Worm (Caenorhabditis elegans): Measurements from ENCODE around the gene C02F4.4.

C02F4.4 gene

ce11 chrIV:10467347-10467746 is 47.7 kb downstream of the C02F4.4 start:
- TF ChIP-seq nhr-237 (tag; optimal IDR thresholded peaks at IDR 0.05) (no peak), drap-1 (GFP tag; optimal IDR thresholded peaks at IDR 0.05) (no peak), nhr-28 (tag; optimal IDR thresholded peaks at IDR 0.05) (no peak)

- TF ChIP-seq unc-62 (GFP tag; optimal IDR thresholded peaks at IDR 0.05) (no peak), ces-1 (GFP tag; optimal IDR thresholded peaks at IDR 0.05) (no peak)
Observed at ce11 chrIV:10466398-10466797, 48.6 kb downstream of the C02F4.4 start.

- TF ChIP-seq bed-3 (GFP tag; optimal IDR thresholded peaks at IDR 0.05) (no peak), ceh-39 (tag; optimal IDR thresholded peaks at IDR 0.05) (no peak), cnd-1 (tag; optimal IDR thresholded peaks at IDR 0.05) (no peak), unc-62 (GFP tag; optimal IDR thresholded peaks at IDR 0.05) (no peak), ceh-43 (GFP tag; optimal IDR thresholded peaks at IDR 0.05) (no peak), nhr-237 (tag; optimal IDR thresholded peaks at IDR 0.05) (no peak), mab-5 (tag; optimal IDR thresholded peaks at IDR 0.05) (no peak), nhr-28 (tag; optimal IDR thresholded peaks at IDR 0.05) (no peak), flh-1 (GFP tag; optimal IDR thresholded peaks at IDR 0.05) (no peak), blmp-1 (tag; optimal IDR thresholded peaks at IDR 0.05) (no peak), sem-2 (GFP tag; optimal IDR thresholded peaks at IDR 0.05) (no peak), ces-1 (GFP tag; optimal IDR thresholded peaks at IDR 0.05) (no peak), pha-4 (tag; optimal IDR thresholded peaks at IDR 0.05) (no peak), ceh-83 (GFP tag; optimal IDR thresholded peaks at IDR 0.05) (no peak), drap-1 (GFP tag; optimal IDR thresholded peaks at IDR 0.05) (no peak), lin-13 (tag; optimal IDR thresholded peaks at IDR 0.05) (no peak)
Observed at ce11 chrIV:10465764-10466163, 49.3 kb downstream of the C02F4.4 start.

ce11 chrIV:10463987-10464638 is 50.9 kb downstream of the C02F4.4 start, which contains the start of gene ugt-43:
TSS of gene ugt-43 (plus strand) at chrIV:10464588.
- no peak for TF ChIP-seq ceh-43 (GFP tag; optimal IDR thresholded peaks at IDR 0.05)
- no peak for TF ChIP-seq ham-2 (GFP tag; optimal IDR thresholded peaks at IDR 0.05)
- no peak for TF ChIP-seq blmp-1 (tag; optimal IDR thresholded peaks at IDR 0.05)
- no peak for TF ChIP-seq flh-1 (GFP tag; optimal IDR thresholded peaks at IDR 0.05)
- TF ChIP-seq snpc-4 (tag; optimal IDR thresholded peaks at IDR 0.05): no peak
- no peak for TF ChIP-seq ztf-11 (tag; optimal IDR thresholded peaks at IDR 0.05)
- TF ChIP-seq nhr-2 (tag; optimal IDR thresholded peaks at IDR 0.05): no peak
- TF ChIP-seq mep-1 (tag; optimal IDR thresholded peaks at IDR 0.05): no peak
- no peak for TF ChIP-seq hlh-1 (tag; optimal IDR thresholded peaks at IDR 0.05)
- TF ChIP-seq unc-62 (GFP tag; optimal IDR thresholded peaks at IDR 0.05): no peak
- TF ChIP-seq sptf-1 (tag; optimal IDR thresholded peaks at IDR 0.05): no peak

All from whole organism, mixed stage, embryonic.